Worm (Caenorhabditis elegans) whole organism, young adult: ENCODE data around the gene Y38F1A.7.

Experiments used
- K12H6.12 ChIP-seq: fragments of 200-800 bp; sonication (Bioruptor generic); optimal IDR thresholded peaks from 2 replicates; lab custom pipeline; 2018; ENCODE audit warnings: mild to moderate bottlenecking, missing genetic modification characterization, missing compliant biosample characterization
- T07F8.4 ChIP-seq: sonication (generic microtip); optimal IDR thresholded peaks from 2 replicates; lab custom pipeline; 2016; ENCODE audit warnings: mild to moderate bottlenecking, missing genetic modification characterization, moderate library complexity, missing compliant biosample characterization
- ama-1 ChIP-seq, 3 experiments: fragments of 150-350 bp in 1 of 3; sonication (generic microtip) in 2 of 3; optimal IDR thresholded peaks; 2 replicates each; lab custom pipeline; 2014 to 2018; ENCODE audit warnings: missing biosample characterization in 2 of 3, missing genetic modification characterization in 2 of 3, missing genetic modification reagents in 2 of 3
- attf-6 ChIP-seq: fragments of 200-800 bp; sonication (Bioruptor generic); IDR thresholded peaks from 2 replicates; pipeline ENCODE4 v1.3.6; 2022; ENCODE audit warnings: missing genetic modification reagents, missing genetic modification characterization, missing compliant biosample characterization
- dox-1 ChIP-seq: fragments of 200-800 bp; sonication (Bioruptor generic); IDR thresholded peaks from 2 replicates; pipeline ENCODE4 v1.3.6; 2022; ENCODE audit warnings: missing genetic modification reagents, missing genetic modification characterization, missing compliant biosample characterization
- ets-4 ChIP-seq: fragments of 200-800 bp; sonication (Bioruptor generic); optimal IDR thresholded peaks from 2 replicates; lab custom pipeline; 2018; ENCODE audit warnings: mild to moderate bottlenecking, missing genetic modification characterization, missing compliant biosample characterization
- nhr-80 ChIP-seq: sonication (generic microtip); optimal IDR thresholded peaks from 2 replicates; lab custom pipeline; 2016; ENCODE audit warnings: missing genetic modification characterization, missing compliant biosample characterization
- unc-130 ChIP-seq: sonication (generic microtip); optimal IDR thresholded peaks from 2 replicates; lab custom pipeline; 2016; ENCODE audit warnings: missing genetic modification reagents, missing genetic modification characterization, missing compliant biosample characterization
- ztf-25 ChIP-seq: fragments of 200-800 bp; sonication (Bioruptor generic); IDR thresholded peaks from 2 replicates; pipeline ENCODE4 v1.3.6; 2022; ENCODE audit warnings: missing genetic modification reagents, missing genetic modification characterization, missing compliant biosample characterization

ce11 chrII:12968448-12968969, 29.1 kb downstream of the Y38F1A.7 start:
- TF ChIP-seq T07F8.4 (tag; lab: Kevin White, UChicago) (no peak), ama-1 (optimal IDR thresholded peaks at IDR 0.05; lab: Kevin White, UChicago) (no peak), ama-1 (GFP tag; optimal IDR thresholded peaks at IDR 0.05; lab: Kevin White, UChicago) (no peak), ztf-25 (no peak), attf-6 (GFP tag; lab: Robert Waterston, UW) (no peak), dox-1 (GFP tag; lab: Robert Waterston, UW) (no peak), K12H6.12 (tag; lab: Kevin White, UChicago) (no peak), ets-4 (GFP tag; lab: Kevin White, UChicago) (no peak), nhr-80 (tag; lab: Kevin White, UChicago) (no peak), unc-130 (GFP tag; lab: Kevin White, UChicago) (no peak)
